Worm (Caenorhabditis elegans) whole organism, young adult: ENCODE measurements around the gene flap-1.

Source experiments
- C06A6.2 ChIP-seq: fragments of 200-800 bp; sonication (Bioruptor generic); conservative IDR thresholded peaks from 2 replicates; pipeline ENCODE4 v1.3.6; 2022; ENCODE audit warnings: missing genetic modification characterization, missing compliant biosample characterization
- F39B2.1 ChIP-seq: fragments of 200-800 bp; sonication (Bioruptor generic); IDR thresholded peaks from 2 replicates; pipeline ENCODE4 v1.3.6; 2022; ENCODE audit warnings: missing genetic modification reagents, missing genetic modification characterization, missing compliant biosample characterization
- F57A8.1 ChIP-seq: fragments of 200-800 bp; sonication (Bioruptor generic); optimal IDR thresholded peaks from 2 replicates; lab custom pipeline; 2018; ENCODE audit warnings: mild to moderate bottlenecking, missing genetic modification characterization, moderate library complexity, missing compliant biosample characterization
- K12H6.12 ChIP-seq: fragments of 200-800 bp; sonication (Bioruptor generic); optimal IDR thresholded peaks from 2 replicates; lab custom pipeline; 2018; ENCODE audit warnings: mild to moderate bottlenecking, missing genetic modification characterization, missing compliant biosample characterization
- Y53F4B.3 ChIP-seq: fragments of 200-800 bp; sonication (Bioruptor generic); IDR thresholded peaks from 2 replicates; pipeline ENCODE4 v1.3.6; 2022; ENCODE audit warnings: missing genetic modification reagents, missing genetic modification characterization, missing compliant biosample characterization
- Y95B8A.8 ChIP-seq: fragments of 200-800 bp; sonication (Bioruptor generic); IDR thresholded peaks from 2 replicates; pipeline ENCODE4 v1.3.6; 2022; ENCODE audit warnings: missing genetic modification reagents, missing genetic modification characterization, missing compliant biosample characterization
- ZK185.1 ChIP-seq: sonication (generic microtip); optimal IDR thresholded peaks from 2 replicates; lab custom pipeline; 2016; ENCODE audit warnings: mild to moderate bottlenecking, missing genetic modification characterization, missing compliant biosample characterization; ENCODE audit not compliant: poor library complexity, severe bottlenecking
- ama-1 ChIP-seq, 3 experiments: fragments of 150-350 bp in 1 of 3; sonication (generic microtip) in 2 of 3; optimal IDR thresholded peaks; 2 replicates each; lab custom pipeline; 2014 to 2018; ENCODE audit warnings: missing biosample characterization in 2 of 3, missing genetic modification characterization in 2 of 3, missing genetic modification reagents in 2 of 3
- attf-3 ChIP-seq: fragments of 200-800 bp; sonication (Bioruptor generic); conservative IDR thresholded peaks from 2 replicates; pipeline ENCODE4 v1.3.6; 2022; ENCODE audit warnings: missing genetic modification reagents, missing genetic modification characterization, missing compliant biosample characterization
- attf-5 ChIP-seq: fragments of 200-800 bp; sonication (Bioruptor generic); optimal IDR thresholded peaks from 2 replicates; lab custom pipeline; 2018; ENCODE audit warnings: mild to moderate bottlenecking, missing genetic modification characterization, missing compliant biosample characterization
- bed-1 ChIP-seq: fragments of 200-800 bp; sonication (Bioruptor generic); IDR thresholded peaks from 2 replicates; pipeline ENCODE4 v1.3.6; 2022; ENCODE audit warnings: missing genetic modification reagents, missing genetic modification characterization, missing compliant biosample characterization
- cebp-1 ChIP-seq, 2 experiments: fragments of 200-800 bp in 1 of 2; sonication (Bioruptor generic) in 1 of 2; sonication (generic microtip) in 1 of 2; IDR thresholded peaks in 1 of 2; optimal IDR thresholded peaks in 1 of 2; 2 replicates each; pipeline versions ENCODE4 v1.3.6 to Lab custom; 2017 to 2022; ENCODE audit warnings: missing compliant biosample characterization in 2 of 2, missing genetic modification characterization in 2 of 2, mild to moderate bottlenecking in 1 of 2, missing genetic modification reagents in 1 of 2, moderate library complexity in 1 of 2
- cebp-2 ChIP-seq: fragments of 200-800 bp; sonication (Bioruptor generic); IDR thresholded peaks from 2 replicates; pipeline ENCODE4 v1.3.6; 2022; ENCODE audit warnings: missing genetic modification characterization, missing compliant biosample characterization
- ceh-27 ChIP-seq: fragments of 200-800 bp; sonication (Bioruptor generic); optimal IDR thresholded peaks from 2 replicates; lab custom pipeline; 2018; ENCODE audit warnings: mild to moderate bottlenecking, missing genetic modification characterization, moderate library complexity, missing compliant biosample characterization
- ceh-40 ChIP-seq: fragments of 200-800 bp; sonication (Bioruptor generic); IDR thresholded peaks from 2 replicates; pipeline ENCODE4 v1.3.6; 2022; ENCODE audit warnings: missing genetic modification characterization, missing compliant biosample characterization
- dpff-1 ChIP-seq: sonication (generic microtip); optimal IDR thresholded peaks from 2 replicates; lab custom pipeline; 2017; ENCODE audit warnings: mild to moderate bottlenecking, missing genetic modification characterization, missing compliant biosample characterization
- dpl-1 ChIP-seq: fragments of 150-350 bp; optimal IDR thresholded peaks from 2 replicates; lab custom pipeline; 2014; ENCODE audit warnings: missing biosample characterization, missing genetic modification reagents, missing genetic modification characterization
- efl-1 ChIP-seq: fragments of 150-350 bp; optimal IDR thresholded peaks from 2 replicates; lab custom pipeline; 2014; ENCODE audit warnings: missing biosample characterization, missing genetic modification reagents, missing genetic modification characterization
- him-1 ChIP-seq: sonication (generic microtip); optimal IDR thresholded peaks from 2 replicates; lab custom pipeline; 2016; ENCODE audit warnings: missing genotype, missing genetic modification reagents, missing genetic modification characterization, missing compliant biosample characterization
- hsf-1 ChIP-seq: fragments of 200-800 bp; sonication (Bioruptor generic); IDR thresholded peaks from 2 replicates; pipeline ENCODE4 v1.3.6; 2022; ENCODE audit warnings: missing genetic modification reagents, missing genetic modification characterization, missing compliant biosample characterization
- lag-1 ChIP-seq: fragments of 200-800 bp; sonication (Bioruptor generic); IDR thresholded peaks from 2 replicates; pipeline ENCODE4 v1.3.6; 2022; ENCODE audit warnings: missing genetic modification reagents, missing genetic modification characterization, missing compliant biosample characterization
- lin-26 ChIP-seq: fragments of 200-800 bp; sonication (Bioruptor generic); IDR thresholded peaks from 2 replicates; pipeline ENCODE4 v1.3.6; 2022; ENCODE audit warnings: missing genetic modification reagents, missing genetic modification characterization, missing compliant biosample characterization
- madf-3 ChIP-seq: fragments of 200-800 bp; sonication (Bioruptor generic); IDR thresholded peaks from 2 replicates; pipeline ENCODE4 v1.3.6; 2022; ENCODE audit warnings: missing genetic modification reagents, missing genetic modification characterization, missing compliant biosample characterization
- madf-6 ChIP-seq: fragments of 200-800 bp; sonication (Bioruptor generic); IDR thresholded peaks from 2 replicates; pipeline ENCODE4 v1.3.6; 2022; ENCODE audit warnings: missing genetic modification reagents, missing genetic modification characterization, missing compliant biosample characterization
- madf-8 ChIP-seq: fragments of 200-800 bp; sonication (Bioruptor generic); conservative IDR thresholded peaks from 2 replicates; pipeline ENCODE4 v1.3.6; 2022; ENCODE audit warnings: missing genetic modification reagents, missing genetic modification characterization, missing compliant biosample characterization
- mcd-1 ChIP-seq: fragments of 200-800 bp; sonication (Bioruptor generic); IDR thresholded peaks from 2 replicates; pipeline ENCODE4 v1.3.6; 2022; ENCODE audit warnings: missing genetic modification reagents, missing genetic modification characterization, missing compliant biosample characterization
- mxl-1 ChIP-seq: sonication (generic microtip); optimal IDR thresholded peaks from 2 replicates; lab custom pipeline; 2016; ENCODE audit warnings: missing genetic modification characterization, missing compliant biosample characterization
- nhr-27 ChIP-seq: fragments of 200-800 bp; sonication (Bioruptor generic); optimal IDR thresholded peaks from 2 replicates; lab custom pipeline; 2018; ENCODE audit warnings: mild to moderate bottlenecking, missing genetic modification characterization, moderate library complexity, missing compliant biosample characterization
- nhr-80 ChIP-seq: sonication (generic microtip); optimal IDR thresholded peaks from 2 replicates; lab custom pipeline; 2016; ENCODE audit warnings: missing genetic modification characterization, missing compliant biosample characterization
- nhr-90 ChIP-seq: sonication (generic microtip); optimal IDR thresholded peaks from 2 replicates; lab custom pipeline; 2016; ENCODE audit warnings: missing genotype, mild to moderate bottlenecking, missing genetic modification characterization, missing compliant biosample characterization
- rcor-1 ChIP-seq: fragments of 200-800 bp; sonication (Bioruptor generic); IDR thresholded peaks from 2 replicates; pipeline ENCODE4 v1.3.6; 2022; ENCODE audit warnings: missing genetic modification reagents, missing genetic modification characterization, missing compliant biosample characterization
- sptf-2 ChIP-seq: fragments of 200-800 bp; sonication (Bioruptor generic); optimal IDR thresholded peaks from 2 replicates; lab custom pipeline; 2018; ENCODE audit warnings: mild to moderate bottlenecking, missing genetic modification characterization, missing compliant biosample characterization
- tlf-1 ChIP-seq: fragments of 200-800 bp; sonication (Bioruptor generic); optimal IDR thresholded peaks from 2 replicates; lab custom pipeline; 2018; ENCODE audit warnings: mild to moderate bottlenecking, missing genetic modification characterization, missing compliant biosample characterization
- unc-130 ChIP-seq: sonication (generic microtip); optimal IDR thresholded peaks from 2 replicates; lab custom pipeline; 2016; ENCODE audit warnings: missing genetic modification reagents, missing genetic modification characterization, missing compliant biosample characterization
- zim-3 ChIP-seq: sonication (generic microtip); optimal IDR thresholded peaks from 2 replicates; lab custom pipeline; 2017; ENCODE audit warnings: mild to moderate bottlenecking, missing genetic modification characterization, moderate library complexity, missing compliant biosample characterization
- ztf-22 ChIP-seq: fragments of 200-800 bp; sonication (Bioruptor generic); optimal IDR thresholded peaks from 2 replicates; lab custom pipeline; 2018; ENCODE audit warnings: mild to moderate bottlenecking, missing genetic modification characterization, moderate library complexity, missing compliant biosample characterization

flap-1 gene

DNA sequence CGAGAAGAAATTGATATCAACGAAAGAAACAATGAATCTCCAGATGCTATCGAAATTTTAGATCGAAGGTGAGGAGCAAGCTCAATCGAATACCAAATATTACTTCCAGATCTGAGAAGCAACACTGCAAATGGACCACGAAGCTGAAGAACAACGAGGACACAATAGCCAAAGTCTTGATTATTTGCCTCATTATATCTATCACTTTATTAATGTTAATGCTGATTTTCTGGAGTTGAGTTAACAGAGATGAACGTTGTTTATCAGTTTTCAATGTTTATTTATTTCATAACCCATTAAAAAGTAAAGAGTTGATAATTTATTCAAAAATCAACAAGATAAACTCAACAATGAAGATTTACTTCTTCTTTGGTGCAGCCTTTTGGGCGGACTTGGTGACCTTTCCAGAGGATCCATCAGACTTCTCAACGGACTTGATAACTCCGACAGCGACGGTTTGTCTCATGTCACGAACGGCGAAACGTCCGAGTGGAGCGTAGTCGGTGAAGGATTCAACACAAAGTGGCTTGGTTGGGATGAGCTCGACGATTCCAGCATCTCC, 41.2 kb upstream of the flap-1 start (continued):
- TF ChIP-seq unc-130: peak; percentile 82
- TF ChIP-seq madf-3 (GFP tag; lab: Robert Waterston, UW): peak; percentile 82
- no peak for TF ChIP-seq madf-8
- TF ChIP-seq K12H6.12 (tag; lab: Kevin White, UChicago): no peak
- TF ChIP-seq dpff-1 (tag; lab: Kevin White, UChicago): no peak
- no peak for TF ChIP-seq attf-3
- TF ChIP-seq F57A8.1: no peak
- TF ChIP-seq nhr-27 (tag; lab: Kevin White, UChicago): no peak
- no peak for TF ChIP-seq cebp-2
- no peak for TF ChIP-seq cebp-1 (GFP tag; IDR thresholded peaks at IDR 0.05; lab: Robert Waterston, UW)
- TF ChIP-seq cebp-1 (tag; optimal IDR thresholded peaks at IDR 0.05; lab: Kevin White, UChicago): peak; percentile 51
- TF ChIP-seq Y95B8A.8 (GFP tag; lab: Robert Waterston, UW): peak; percentile 79
- TF ChIP-seq lin-26: peak; percentile 81; the same call in 1 of the 2 replicates
- TF ChIP-seq nhr-90 (tag; lab: Kevin White, UChicago): no peak
- no peak for TF ChIP-seq attf-5
- no peak for TF ChIP-seq ama-1 (optimal IDR thresholded peaks at IDR 0.05; lab: Kevin White, UChicago)
- TF ChIP-seq ama-1 (GFP tag; optimal IDR thresholded peaks at IDR 0.05; lab: Kevin White, UChicago): peak in 1 of 2 experiments; percentile 84
- TF ChIP-seq hsf-1 (GFP tag; lab: Robert Waterston, UW): peak; percentile 82
- TF ChIP-seq lag-1 (GFP tag; lab: Robert Waterston, UW): no peak
- TF ChIP-seq bed-1 (GFP tag; lab: Robert Waterston, UW): no peak
- peak; percentile 76 for TF ChIP-seq F39B2.1 (GFP tag; lab: Robert Waterston, UW)
- no peak for TF ChIP-seq ZK185.1 (tag; lab: Kevin White, UChicago)
- TF ChIP-seq mxl-1: no peak
- peak; percentile 92 for TF ChIP-seq him-1 (tag; lab: Kevin White, UChicago)
- peak; percentile 89 for TF ChIP-seq rcor-1 (GFP tag; lab: Robert Waterston, UW)
- TF ChIP-seq dpl-1 (GFP tag; lab: Kevin White, UChicago): peak; percentile 2
- peak; percentile 50 for TF ChIP-seq sptf-2
- TF ChIP-seq tlf-1 (GFP tag; lab: Kevin White, UChicago): peak; percentile 84
- peak; percentile 33 for TF ChIP-seq zim-3 (tag; lab: Kevin White, UChicago)
- peak; percentile 43; the same call in 1 of the 2 replicates for TF ChIP-seq mcd-1 (GFP tag; lab: Robert Waterston, UW)
- no peak for TF ChIP-seq C06A6.2
- 0 out of 2 replicates have a peak, but pooled peaks have one; percentile 18 for TF ChIP-seq Y53F4B.3

DNA sequence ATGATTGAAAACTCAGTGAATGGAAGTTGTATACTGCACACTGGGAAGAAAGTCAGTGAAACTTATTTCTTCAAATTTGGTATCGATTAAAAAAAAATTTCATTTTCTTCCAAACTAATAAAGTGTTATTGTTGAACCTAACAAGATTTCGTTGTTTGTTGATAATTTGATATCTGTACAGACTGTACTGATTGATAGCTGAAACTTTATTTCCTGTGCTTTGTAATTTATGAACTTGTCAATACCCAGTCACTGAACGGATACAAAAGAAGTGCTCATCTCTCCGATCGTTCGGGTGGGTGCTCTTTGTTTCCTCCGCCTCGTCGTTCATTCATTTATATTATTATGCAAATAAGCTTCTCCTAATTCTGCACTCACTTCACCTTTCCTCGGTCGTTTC, 40.5 kb upstream of the flap-1 start, which contains the start of gene F31E3.12:
TSS of gene F31E3.12 (plus strand) at position 301 of the 400 bp plus-strand sequence.
- no peak for TF ChIP-seq madf-3 (GFP tag; lab: Robert Waterston, UW)
- no peak for TF ChIP-seq ceh-40
- TF ChIP-seq, all 124 proteins: peak for 0

DNA sequence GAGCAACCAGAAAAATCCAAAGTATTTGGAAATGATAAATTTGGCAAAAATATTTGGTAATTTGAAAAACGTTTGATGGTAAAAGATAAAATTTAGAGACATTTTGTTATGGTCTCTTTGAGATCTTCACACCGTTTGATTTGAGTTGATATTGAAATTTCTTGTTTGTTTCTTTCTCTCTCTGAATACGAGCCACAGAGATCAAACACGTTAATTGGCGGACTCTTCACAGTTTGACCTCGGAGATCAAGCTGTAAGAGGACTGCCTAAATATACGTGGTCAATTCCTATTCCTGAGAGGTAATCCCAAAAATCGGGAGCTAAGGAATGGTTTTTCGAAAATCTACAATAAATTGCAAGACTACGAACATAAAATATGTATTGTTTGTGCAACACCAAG, 40.0 kb upstream of the flap-1 start:
- TF ChIP-seq nhr-80 (tag; lab: Kevin White, UChicago) (no peak), madf-8 (0 out of 2 replicates have a peak, but pooled peaks have one; percentile 6), efl-1 (peak; percentile 55), ceh-27 (GFP tag; lab: Kevin White, UChicago) (no peak), madf-6 (GFP tag; lab: Robert Waterston, UW) (peak; percentile 71), ztf-22 (GFP tag; lab: Kevin White, UChicago) (no peak)
